Fruit fly (Drosophila melanogaster): ENCODE results near the gene Rrp40.

Gene Rrp40

dm6 chr2L:1738054-1738453 lies 9.5 kb downstream of the Rrp40 start (continued):
- TF ChIP-seq CG17359 (tag; optimal IDR thresholded peaks at IDR 0.05) = peak; percentile 45
- TF ChIP-seq zf30C (GFP tag; optimal IDR thresholded peaks at IDR 0.05) = no peak
- TF ChIP-seq Dad (GFP tag; optimal IDR thresholded peaks at IDR 0.05) = no peak
- TF ChIP-seq jing (GFP tag; optimal IDR thresholded peaks at IDR 0.05) = no peak
- peak; percentile 24 for TF ChIP-seq Ssrp (tag; optimal IDR thresholded peaks at IDR 0.05)
- TF ChIP-seq gcm2 (GFP tag; optimal IDR thresholded peaks at IDR 0.05) = no peak
- no peak for TF ChIP-seq Hr39 (optimal IDR thresholded peaks at IDR 0.05)
- no peak for TF ChIP-seq BtbVII (GFP tag; optimal IDR thresholded peaks at IDR 0.05)
- TF ChIP-seq Scr (GFP tag; IDR thresholded peaks at IDR 0.05; ENCODE audit: partially characterized antibody) = no peak
- no peak for TF ChIP-seq CG10543 (GFP tag; optimal IDR thresholded peaks at IDR 0.05)
- no peak for TF ChIP-seq ab (GFP tag; optimal IDR thresholded peaks at IDR 0.05)
- TF ChIP-seq croc (GFP tag; conservative IDR thresholded peaks at IDR 0.05) = 0 out of 3 replicates have a peak, but pooled peaks have one; percentile 15
- no peak for TF ChIP-seq insv (GFP tag; optimal IDR thresholded peaks at IDR 0.05)
- TF ChIP-seq h (optimal IDR thresholded peaks at IDR 0.05) = no peak
- peak; percentile 41 for TF ChIP-seq fd96Cb (tag; optimal IDR thresholded peaks at IDR 0.05)
- TF ChIP-seq CG14860 (GFP tag; IDR thresholded peaks at IDR 0.05; ENCODE audit: partially characterized antibody) = no peak
- no peak for TF ChIP-seq CG10209 (GFP tag; optimal IDR thresholded peaks at IDR 0.05)
- peak; percentile 7 for TF ChIP-seq dmrt99B (tag; optimal IDR thresholded peaks at IDR 0.05)
- no peak for TF ChIP-seq tna (GFP tag; IDR thresholded peaks at IDR 0.05; ENCODE audit: partially characterized antibody)
- no peak for TF ChIP-seq cato (GFP tag; optimal IDR thresholded peaks at IDR 0.05; ENCODE audit: borderline replicate concordance)
- TF ChIP-seq hbn (GFP tag; IDR thresholded peaks at IDR 0.05; ENCODE audit: partially characterized antibody) = no peak
- no peak for TF ChIP-seq CG11093 (GFP tag; IDR thresholded peaks at IDR 0.05)
- no peak for TF ChIP-seq D (optimal IDR thresholded peaks at IDR 0.05)
- TF ChIP-seq D (GFP tag; optimal IDR thresholded peaks at IDR 0.05) = peak; percentile 25
- no peak; the same call in 1 of the 2 replicates for TF ChIP-seq vvl (GFP tag; IDR thresholded peaks at IDR 0.05)
- TF ChIP-seq pnt (GFP tag; optimal IDR thresholded peaks at IDR 0.05) = no peak
- TF ChIP-seq CG17385 (GFP tag; optimal IDR thresholded peaks at IDR 0.05) = no peak
- peak; percentile 12 for TF ChIP-seq org-1 (GFP tag; optimal IDR thresholded peaks at IDR 0.05)
- no peak for TF ChIP-seq wek (GFP tag; optimal IDR thresholded peaks at IDR 0.05)
- peak; percentile 85 for TF ChIP-seq Blimp-1 (GFP tag; optimal IDR thresholded peaks at IDR 0.05)
- TF ChIP-seq sim (GFP tag; IDR thresholded peaks at IDR 0.05) = no peak
- TF ChIP-seq Side (GFP tag; optimal IDR thresholded peaks at IDR 0.05) = no peak
- no peak for TF ChIP-seq inv (GFP tag; IDR thresholded peaks at IDR 0.05; ENCODE audit: partially characterized antibody)
- TF ChIP-seq CG1602 (GFP tag; optimal IDR thresholded peaks at IDR 0.05) = no peak
- peak; percentile 23 for TF ChIP-seq Oli (tag; optimal IDR thresholded peaks at IDR 0.05)
- TF ChIP-seq E2f1 (GFP tag; IDR thresholded peaks at IDR 0.05) = no peak
- peak; percentile 39; the same call in 1 of the 3 replicates for TF ChIP-seq CG17361 (GFP tag; IDR thresholded peaks at IDR 0.05)
- no peak for TF ChIP-seq B-H1 (GFP tag; IDR thresholded peaks at IDR 0.05)
- no peak for TF ChIP-seq CG14014 (GFP tag; IDR thresholded peaks at IDR 0.05)
- no peak for TF ChIP-seq nerfin-1 (tag; optimal IDR thresholded peaks at IDR 0.05)
- TF ChIP-seq ac (GFP tag; optimal IDR thresholded peaks at IDR 0.05) = no peak
- no peak for TF ChIP-seq Atf-2 (GFP tag; optimal IDR thresholded peaks at IDR 0.05)
- no peak for TF ChIP-seq Sox100B (GFP tag; optimal IDR thresholded peaks at IDR 0.05)
- TF ChIP-seq eyg (GFP tag; optimal IDR thresholded peaks at IDR 0.05) = no peak
- TF ChIP-seq Deaf1 (tag; optimal IDR thresholded peaks at IDR 0.05) = no peak
- no peak for TF ChIP-seq CG5245 (GFP tag; optimal IDR thresholded peaks at IDR 0.05)
- no peak for TF ChIP-seq aop (GFP tag; IDR thresholded peaks at IDR 0.05)
- TF ChIP-seq CG9437 (GFP tag; optimal IDR thresholded peaks at IDR 0.05) = no peak
- TF ChIP-seq Adf1 (GFP tag; IDR thresholded peaks at IDR 0.05) = no peak
- no peak for TF ChIP-seq lilli (GFP tag; optimal IDR thresholded peaks at IDR 0.05)
- no peak for TF ChIP-seq unc-4 (GFP tag; IDR thresholded peaks at IDR 0.05; ENCODE audit: partially characterized antibody)
- TF ChIP-seq CG32532 (GFP tag; IDR thresholded peaks at IDR 0.05) = no peak

Measured in whole organism, embryonic.